Worm (Caenorhabditis elegans): ENCODE measurements around the gene lias-1.

The lias-1 gene

ce11 chrIII:3502215-3502838, 2.6 kb downstream of the lias-1 start, which contains the start of gene M01F1.8:
Gene M01F1.8 (minus strand): TSS chrIII:3502549.
- TF ChIP-seq ceh-34 (tag; optimal IDR thresholded peaks at IDR 0.05) (no peak), pat-9 (tag; optimal IDR thresholded peaks at IDR 0.05) (no peak), pha-2 (tag; optimal IDR thresholded peaks at IDR 0.05) (no peak), madf-2 (tag; optimal IDR thresholded peaks at IDR 0.05) (no peak), ceh-9 (tag; optimal IDR thresholded peaks at IDR 0.05) (no peak), odd-2 (tag; optimal IDR thresholded peaks at IDR 0.05) (no peak), che-1 (tag; optimal IDR thresholded peaks at IDR 0.05) (no peak), ztf-16 (tag; optimal IDR thresholded peaks at IDR 0.05) (no peak), tbx-7 (tag; optimal IDR thresholded peaks at IDR 0.05) (no peak), ref-2 (tag; optimal IDR thresholded peaks at IDR 0.05) (no peak), hlh-15 (tag; optimal IDR thresholded peaks at IDR 0.05) (no peak)

- TF ChIP-seq ceh-34 (tag; optimal IDR thresholded peaks at IDR 0.05) (peak; percentile 100), ceh-30 (tag; optimal IDR thresholded peaks at IDR 0.05) (no peak), tbx-7 (tag; optimal IDR thresholded peaks at IDR 0.05) (peak; percentile 100), unc-86 (tag; optimal IDR thresholded peaks at IDR 0.05) (peak; percentile 100), mec-3 (tag; optimal IDR thresholded peaks at IDR 0.05; ENCODE audit: borderline replicate concordance) (peak; percentile 100), sdc-2 (tag; optimal IDR thresholded peaks at IDR 0.05) (peak; percentile 93), ceh-14 (tag; optimal IDR thresholded peaks at IDR 0.05) (peak; percentile 100), ceh-45 (GFP tag; IDR thresholded peaks at IDR 0.05) (peak; percentile 97), ref-2 (tag; optimal IDR thresholded peaks at IDR 0.05) (peak; percentile 100), ahr-1 (tag; optimal IDR thresholded peaks at IDR 0.05) (peak; percentile 100), ets-4 (tag; optimal IDR thresholded peaks at IDR 0.05) (peak; percentile 100), hlh-15 (tag; optimal IDR thresholded peaks at IDR 0.05) (peak; percentile 98), zip-5 (tag; optimal IDR thresholded peaks at IDR 0.05) (peak; percentile 100), nhr-232 (tag; optimal IDR thresholded peaks at IDR 0.05) (peak; percentile 94), rnt-1 (tag; optimal IDR thresholded peaks at IDR 0.05) (peak; percentile 100), F13H6.1 (tag; optimal IDR thresholded peaks at IDR 0.05) (peak; percentile 100), ceh-2 (tag; optimal IDR thresholded peaks at IDR 0.05) (peak; percentile 100), madf-2 (tag; optimal IDR thresholded peaks at IDR 0.05) (peak; percentile 87), unc-3 (GFP tag; conservative IDR thresholded peaks at IDR 0.05) (peak; percentile 96), unc-3 (tag; optimal IDR thresholded peaks at IDR 0.05) (peak; percentile 98), ceh-22 (tag; optimal IDR thresholded peaks at IDR 0.05) (no peak), pax-1 (tag; optimal IDR thresholded peaks at IDR 0.05) (no peak), ceh-18 (tag; optimal IDR thresholded peaks at IDR 0.05) (peak; percentile 97), ttx-3 (tag; optimal IDR thresholded peaks at IDR 0.05) (peak; percentile 98), nhr-11 (tag; optimal IDR thresholded peaks at IDR 0.05) (no peak), ceh-48 (tag; optimal IDR thresholded peaks at IDR 0.05) (peak; percentile 80), pros-1 (tag; optimal IDR thresholded peaks at IDR 0.05) (no peak), tbx-2 (tag; optimal IDR thresholded peaks at IDR 0.05) (peak; percentile 100), K09A11.1 (tag; optimal IDR thresholded peaks at IDR 0.05; ENCODE audit: insufficient read depth) (no peak), ceh-6 (GFP tag; optimal IDR thresholded peaks at IDR 0.05) (peak; percentile 94), syd-9 (tag; optimal IDR thresholded peaks at IDR 0.05) (peak; percentile 98), ztf-16 (tag; optimal IDR thresholded peaks at IDR 0.05) (peak; percentile 98), C08G9.2 (tag; optimal IDR thresholded peaks at IDR 0.05) (peak; percentile 100), che-1 (tag; optimal IDR thresholded peaks at IDR 0.05) (peak; percentile 83), npax-4 (tag; optimal IDR thresholded peaks at IDR 0.05) (peak; percentile 89), hlh-6 (tag; optimal IDR thresholded peaks at IDR 0.05) (peak; percentile 99), ama-1 (optimal IDR thresholded peaks at IDR 0.05) (no peak), elt-4 (tag; optimal IDR thresholded peaks at IDR 0.05) (peak; percentile 100), pat-9 (tag; optimal IDR thresholded peaks at IDR 0.05) (peak; percentile 79), T23F11.4 (GFP tag; optimal IDR thresholded peaks at IDR 0.05) (peak; percentile 92), eyg-1 (tag; optimal IDR thresholded peaks at IDR 0.05) (peak; percentile 99), gmeb-2 (tag; optimal IDR thresholded peaks at IDR 0.05) (peak; percentile 96), ceh-24 (tag; optimal IDR thresholded peaks at IDR 0.05) (peak; percentile 92), hlh-30 (tag; optimal IDR thresholded peaks at IDR 0.05; ENCODE audit: insufficient read depth) (no peak), lim-6 (tag; optimal IDR thresholded peaks at IDR 0.05) (peak; percentile 100), pha-4 (tag; optimal IDR thresholded peaks at IDR 0.05) (no peak), pqm-1 (tag; optimal IDR thresholded peaks at IDR 0.05) (peak; percentile 100)
Observed at ce11 chrIII:3499850-3500249, 5.1 kb downstream of the lias-1 start.
